Fruit fly (Drosophila melanogaster) Kc167 (cell line): Measurements from ENCODE around the gene CG43390.

Experiments used
- Sin3A ChIP-seq: fragments of >200 bp; optimal IDR thresholded peaks from 2 replicates; lab custom pipeline; 2018; ENCODE audit warnings: missing external identifiers
- psq ChIP-seq: fragments of >200 bp; optimal IDR thresholded peaks from 2 replicates; lab custom pipeline; 2017; ENCODE audit warnings: missing external identifiers
- ttk ChIP-seq: sonication (Bioruptor generic); optimal IDR thresholded peaks from 2 replicates; lab custom pipeline; 2017; ENCODE audit warnings: missing external identifiers

DNA sequence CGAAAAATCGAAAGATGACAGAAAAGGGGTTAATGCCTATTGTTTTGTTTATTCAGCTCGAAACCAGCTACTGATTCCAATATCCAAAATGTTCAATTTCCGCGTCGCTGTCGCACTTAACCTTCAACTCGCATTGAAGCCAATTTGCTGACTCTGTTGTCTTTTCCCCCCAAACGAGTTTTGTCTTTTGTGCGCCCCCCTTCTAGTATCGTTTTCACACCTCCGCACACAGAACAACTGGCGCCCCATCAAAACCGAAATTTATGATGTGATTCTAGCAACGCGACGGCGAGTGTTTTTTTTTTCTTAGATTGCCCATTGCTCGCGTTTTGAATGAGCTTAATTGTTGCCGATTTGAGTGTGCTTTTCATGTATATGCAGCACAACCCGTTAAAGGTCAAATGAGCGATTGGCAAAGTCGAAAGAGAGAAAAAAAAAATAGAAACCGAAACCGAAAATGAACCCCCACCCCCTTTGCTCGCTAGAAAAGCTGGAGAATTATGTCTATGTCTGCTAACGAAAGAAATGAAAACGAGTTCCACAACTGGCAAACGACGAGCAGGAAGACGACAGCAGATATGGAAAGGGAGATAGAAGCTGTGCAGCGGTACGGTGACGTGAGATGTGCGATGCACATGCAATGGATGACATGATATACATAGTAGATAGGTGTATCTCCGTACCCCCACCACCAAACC lies 29.2 kb downstream of the CG43390 start:
- TF ChIP-seq psq (lab: Kevin White, UChicago) (no peak), ttk (lab: Kevin White, UChicago) (no peak), Sin3A (lab: Kevin White, UChicago) (no peak)
